Fruit fly (Drosophila melanogaster) whole organism, embryonic: Measurements from ENCODE around the gene Iru.

Experiments used
- Abd-B ChIP-seq: fragments of 200-800 bp; sonication (Bioruptor generic); optimal IDR thresholded peaks from 2 replicates; lab custom pipeline; 2018; ENCODE audit warnings: missing biosample characterization, mild to moderate bottlenecking, missing genetic modification characterization, moderate library complexity
- Aef1 ChIP-seq: fragments of 200-800 bp; sonication (Bioruptor generic); IDR thresholded peaks from 3 replicates; pipeline ENCODE4 v1.3.6; 2022; ENCODE audit warnings: missing biosample characterization, missing genetic modification characterization
- Atf6 ChIP-seq: fragments of 200-800 bp; sonication (Bioruptor generic); IDR thresholded peaks from 2 replicates; pipeline ENCODE4 v1.3.6; 2022; ENCODE audit warnings: missing biosample characterization, missing genetic modification characterization
- CG12071 ChIP-seq: fragments of 200-800 bp; sonication (Bioruptor generic); optimal IDR thresholded peaks from 3 replicates; lab custom pipeline; 2018; ENCODE audit warnings: missing biosample characterization, mild to moderate bottlenecking, missing genetic modification characterization
- CG12236 ChIP-seq: fragments of 200-800 bp; sonication (Bioruptor generic); optimal IDR thresholded peaks from 2 replicates; lab custom pipeline; 2016; ENCODE audit warnings: missing biosample characterization, missing genetic modification characterization
- CG1233 ChIP-seq: fragments of 200-800 bp; sonication (Bioruptor generic); optimal IDR thresholded peaks from 4 replicates; lab custom pipeline; 2018; ENCODE audit warnings: missing biosample characterization, mild to moderate bottlenecking, missing genetic modification characterization
- CG13123 ChIP-seq: fragments of 200-800 bp; sonication (Bioruptor generic); optimal IDR thresholded peaks from 2 replicates; lab custom pipeline; 2016; ENCODE audit warnings: missing biosample characterization, missing genetic modification characterization
- CG16813 ChIP-seq: fragments of 200-800 bp; sonication (Bioruptor generic); IDR thresholded peaks from 3 replicates; pipeline ENCODE4 v1.3.6; 2022; ENCODE audit warnings: missing biosample characterization, missing genetic modification characterization; ENCODE audit not compliant: partially characterized antibody
- CG1792 ChIP-seq: fragments of 200-800 bp; sonication (Bioruptor generic); optimal IDR thresholded peaks from 2 replicates; lab custom pipeline; 2016; ENCODE audit warnings: missing biosample characterization, missing genetic modification characterization
- CG18764 ChIP-seq: fragments of 200-800 bp; sonication (Bioruptor generic); optimal IDR thresholded peaks from 3 replicates; lab custom pipeline; 2016; ENCODE audit warnings: missing biosample characterization, missing genetic modification characterization
- CG2889 ChIP-seq: fragments of 200-800 bp; sonication (Bioruptor generic); IDR thresholded peaks from 3 replicates; pipeline ENCODE4 v1.3.6; 2022; ENCODE audit warnings: missing biosample characterization, missing genetic modification characterization
- CG3726 ChIP-seq: fragments of 200-800 bp; sonication (Bioruptor generic); IDR thresholded peaks from 3 replicates; pipeline ENCODE4, ENCODE4 v1.3.6; 2022; ENCODE audit warnings: missing biosample characterization, missing genetic modification characterization
- CG42726 ChIP-seq: fragments of 200-800 bp; sonication (Bioruptor generic); IDR thresholded peaks from 2 replicates; pipeline ENCODE4 v1.3.6; 2022; ENCODE audit warnings: missing biosample characterization, missing genetic modification characterization; ENCODE audit not compliant: partially characterized antibody
- CG6272 ChIP-seq: fragments of 200-800 bp; sonication (Bioruptor generic); IDR thresholded peaks from 2 replicates; pipeline ENCODE4 v1.3.6; 2022; ENCODE audit warnings: missing biosample characterization, missing genetic modification characterization
- CG6813 ChIP-seq: fragments of 200-800 bp; sonication (Bioruptor generic); optimal IDR thresholded peaks from 2 replicates; lab custom pipeline; 2017; ENCODE audit warnings: missing biosample characterization, missing genetic modification characterization, mild to moderate bottlenecking, moderate library complexity, missing genetic modification reagents
- CG8359 ChIP-seq: fragments of 200-800 bp; sonication (Bioruptor generic); optimal IDR thresholded peaks from 2 replicates; lab custom pipeline; 2017; ENCODE audit warnings: missing biosample characterization, mild to moderate bottlenecking, missing genetic modification characterization, borderline replicate concordance
- Dad ChIP-seq: fragments of 200-800 bp; sonication (Bioruptor generic); optimal IDR thresholded peaks from 3 replicates; lab custom pipeline; 2016; ENCODE audit warnings: missing biosample characterization, missing genetic modification characterization
- Dref ChIP-seq: fragments of 200-800 bp; sonication (Bioruptor generic); IDR thresholded peaks from 2 replicates; pipeline ENCODE4 v1.3.6; 2022; ENCODE audit warnings: missing biosample characterization, missing genetic modification characterization
- Hmx ChIP-seq: fragments of 200-800 bp; sonication (Bioruptor generic); optimal IDR thresholded peaks from 2 replicates; lab custom pipeline; 2016; ENCODE audit warnings: missing biosample characterization, missing genetic modification characterization
- Hr51 ChIP-seq, 2 experiments: fragments of 200-800 bp; sonication (Bioruptor generic); optimal IDR thresholded peaks; 2 replicates in 1 of 2; 3 replicates in 1 of 2; lab custom pipeline; 2016 to 2018; ENCODE audit warnings: missing biosample characterization in 2 of 2, missing genetic modification characterization in 2 of 2, mild to moderate bottlenecking in 1 of 2, moderate library complexity in 1 of 2
- Max ChIP-seq: fragments of 200-800 bp; sonication (Bioruptor generic); optimal IDR thresholded peaks from 2 replicates; lab custom pipeline; 2016; ENCODE audit warnings: missing biosample characterization, mild to moderate bottlenecking, missing genetic modification characterization
- Med ChIP-seq: fragments of 200-800 bp; sonication (Bioruptor generic); peaks from one replicate; lab custom pipeline; 2016; ENCODE audit warnings: missing biosample characterization, missing genetic modification characterization, mild to moderate bottlenecking, inconsistent platforms, moderate library complexity
- Myb ChIP-seq: fragments of 200-800 bp; sonication (Bioruptor generic); optimal IDR thresholded peaks from 2 replicates; lab custom pipeline; 2016; ENCODE audit warnings: missing biosample characterization, missing genetic modification characterization
- Ssrp ChIP-seq: fragments of 200-800 bp; sonication (Bioruptor generic); optimal IDR thresholded peaks from 2 replicates; lab custom pipeline; 2018; ENCODE audit warnings: missing biosample characterization, mild to moderate bottlenecking, missing genetic modification characterization, moderate library complexity
- Stat92E ChIP-seq, 3 experiments: fragments of >200 bp in 2 of 3; fragments of 200-800 bp in 1 of 3; sonication (Bioruptor generic) in 1 of 3; optimal IDR thresholded peaks; 2 replicates each; lab custom pipeline; 2017 to 2019; ENCODE audit warnings: missing biosample characterization in 3 of 3, missing genetic modification characterization in 3 of 3, mild to moderate bottlenecking in 1 of 3, moderate library complexity in 1 of 3
- YL-1 ChIP-seq: fragments of 200-800 bp; sonication (Bioruptor generic); optimal IDR thresholded peaks from 3 replicates; lab custom pipeline; 2017; ENCODE audit warnings: missing biosample characterization, mild to moderate bottlenecking, missing genetic modification characterization
- ato ChIP-seq: fragments of 200-800 bp; sonication (Bioruptor generic); IDR thresholded peaks from 2 replicates; pipeline ENCODE4 v1.3.6; 2022; ENCODE audit warnings: missing biosample characterization, missing genetic modification characterization; ENCODE audit not compliant: partially characterized antibody
- crol ChIP-seq: fragments of 200-800 bp; sonication (Bioruptor generic); IDR thresholded peaks from 2 replicates; pipeline ENCODE4 v1.3.6; 2022; ENCODE audit warnings: missing biosample characterization, missing genetic modification characterization
- dpn ChIP-seq, 2 experiments: fragments of 200-800 bp; sonication (Bioruptor generic); optimal IDR thresholded peaks; 3 replicates each; lab custom pipeline; 2016; ENCODE audit warnings: missing biosample characterization in 2 of 2, missing genetic modification characterization in 2 of 2
- emc ChIP-seq: fragments of 200-800 bp; sonication (Bioruptor generic); optimal IDR thresholded peaks from 2 replicates; lab custom pipeline; 2016; ENCODE audit warnings: missing biosample characterization, missing genetic modification characterization
- fu2 ChIP-seq: fragments of 200-800 bp; sonication (Bioruptor generic); optimal IDR thresholded peaks from 2 replicates; lab custom pipeline; 2016; ENCODE audit warnings: missing biosample characterization, missing genetic modification characterization
- gcm ChIP-seq: fragments of 200-800 bp; sonication (Bioruptor generic); optimal IDR thresholded peaks from 2 replicates; lab custom pipeline; 2019; ENCODE audit warnings: missing biosample characterization, mild to moderate bottlenecking, missing genetic modification characterization, moderate library complexity
- grau ChIP-seq: fragments of 200-800 bp; optimal IDR thresholded peaks from 3 replicates; lab custom pipeline; 2019; ENCODE audit warnings: missing biosample characterization, mild to moderate bottlenecking, missing genetic modification characterization, moderate library complexity
- hb ChIP-seq: fragments of 200-800 bp; sonication (Bioruptor generic); IDR thresholded peaks from 3 replicates; pipeline ENCODE4 v1.3.6; 2022; ENCODE audit warnings: missing biosample characterization, missing genetic modification characterization; ENCODE audit not compliant: partially characterized antibody
- her ChIP-seq: fragments of 200-800 bp; sonication (Bioruptor generic); optimal IDR thresholded peaks from 2 replicates; lab custom pipeline; 2016; ENCODE audit warnings: missing biosample characterization, missing genetic modification characterization
- knrl ChIP-seq: fragments of 200-800 bp; sonication (Bioruptor generic); IDR thresholded peaks from 3 replicates; pipeline ENCODE4 v1.3.6; 2022; ENCODE audit warnings: missing biosample characterization, missing genetic modification characterization; ENCODE audit not compliant: partially characterized antibody
- lilli ChIP-seq: fragments of 200-800 bp; sonication (Bioruptor generic); optimal IDR thresholded peaks from 3 replicates; lab custom pipeline; 2016; ENCODE audit warnings: missing biosample characterization, missing genetic modification characterization
- lov ChIP-seq, 2 experiments: fragments of 200-800 bp in 1 of 2; fragments of >200 bp in 1 of 2; sonication (Bioruptor generic) in 1 of 2; IDR thresholded peaks in 1 of 2; optimal IDR thresholded peaks in 1 of 2; 2 replicates in 1 of 2; 3 replicates in 1 of 2; pipeline versions ENCODE4 v1.3.6 to Lab custom; 2017 to 2022; ENCODE audit warnings: missing biosample characterization in 1 of 2, missing genetic modification characterization in 1 of 2
- maf-S ChIP-seq: fragments of 200-800 bp; sonication (Bioruptor generic); optimal IDR thresholded peaks from 2 replicates; lab custom pipeline; 2016; ENCODE audit warnings: missing biosample characterization, missing genetic modification characterization
- mld ChIP-seq: fragments of 200-800 bp; sonication (Bioruptor generic); IDR thresholded peaks from 3 replicates; pipeline ENCODE4 v1.3.6; 2022; ENCODE audit warnings: missing biosample characterization, missing genetic modification characterization; ENCODE audit not compliant: partially characterized antibody
- nau ChIP-seq: fragments of 200-800 bp; sonication (Bioruptor generic); optimal IDR thresholded peaks from 3 replicates; lab custom pipeline; 2017; ENCODE audit warnings: missing biosample characterization, mild to moderate bottlenecking, missing genetic modification characterization, missing genetic modification reagents
- pnt ChIP-seq: fragments of 200-800 bp; sonication (Bioruptor generic); optimal IDR thresholded peaks from 3 replicates; lab custom pipeline; 2016; ENCODE audit warnings: missing biosample characterization, missing genetic modification characterization
- tgo ChIP-seq: fragments of 200-800 bp; sonication (Bioruptor generic); IDR thresholded peaks from 3 replicates; pipeline ENCODE4 v1.3.6; 2022; ENCODE audit warnings: missing biosample characterization, missing genetic modification characterization
- tll ChIP-seq, 2 experiments: fragments of 200-800 bp in 1 of 2; fragments of >200 bp in 1 of 2; sonication (Bioruptor generic) in 1 of 2; optimal IDR thresholded peaks; 2 replicates each; lab custom pipeline; 2017 to 2019; ENCODE audit warnings: missing biosample characterization in 2 of 2, missing genetic modification characterization in 2 of 2, mild to moderate bottlenecking in 1 of 2, moderate library complexity in 1 of 2
- twi ChIP-seq: fragments of 200-800 bp; optimal IDR thresholded peaks from 2 replicates; lab custom pipeline; 2019; ENCODE audit warnings: missing biosample characterization, mild to moderate bottlenecking, missing genetic modification characterization, moderate library complexity

Iru gene

dm6 chr3R:8992928-8993579 lies 13.2 kb upstream of the Iru start, which contains the start of gene CG11975 (continued):
- TF ChIP-seq Hr51 (GFP tag; optimal IDR thresholded peaks at IDR 0.05; lab: Kevin White, UChicago): peak in 1 of 2 experiments; percentile 86
- TF ChIP-seq Atf6: peak; percentile 64
- TF ChIP-seq her: peak; percentile 82
- peak; percentile 64 for TF ChIP-seq CG16813
- peak; percentile 48 for TF ChIP-seq CG1233 (GFP tag; lab: Kevin White, UChicago)
- TF ChIP-seq crol (GFP tag; lab: Robert Waterston, UW): no peak
- TF ChIP-seq lilli: peak; percentile 90
- TF ChIP-seq mld (GFP tag; lab: Robert Waterston, UW): no peak
- no peak for TF ChIP-seq Abd-B (GFP tag; lab: Kevin White, UChicago)
- TF ChIP-seq lov (optimal IDR thresholded peaks at IDR 0.05; lab: Kevin White, UChicago): no peak
- TF ChIP-seq lov (GFP tag; IDR thresholded peaks at IDR 0.05; lab: Robert Waterston, UW): no peak
- TF ChIP-seq Dad (GFP tag; lab: Kevin White, UChicago): peak; percentile 70
- TF ChIP-seq maf-S (GFP tag; lab: Kevin White, UChicago): peak; percentile 85
- TF ChIP-seq CG3726 (GFP tag; lab: Robert Waterston, UW): no peak
- TF ChIP-seq Max (GFP tag; lab: Kevin White, UChicago): peak; percentile 79
- no peak for TF ChIP-seq CG42726 (GFP tag; lab: Robert Waterston, UW)
- TF ChIP-seq YL-1 (GFP tag; lab: Kevin White, UChicago): peak; percentile 77

- TF ChIP-seq Aef1 (GFP tag; lab: Robert Waterston, UW) (no peak), CG6272 (GFP tag; lab: Robert Waterston, UW) (no peak), CG6813 (no peak), grau (tag; lab: Kevin White, UChicago) (no peak), Stat92E (GFP tag; optimal IDR thresholded peaks at IDR 0.05; lab: Kevin White, UChicago) (no peak), nau (GFP tag; lab: Kevin White, UChicago) (no peak), Ssrp (tag; lab: Kevin White, UChicago) (no peak), Med (no peak)
These were observed 8.9 kb upstream of the Iru start, which contains the start of gene CG11977 for dm6 chr3R:8997397-8997796. Gene CG11977 (plus strand): TSS chr3R:8997697.

DNA sequence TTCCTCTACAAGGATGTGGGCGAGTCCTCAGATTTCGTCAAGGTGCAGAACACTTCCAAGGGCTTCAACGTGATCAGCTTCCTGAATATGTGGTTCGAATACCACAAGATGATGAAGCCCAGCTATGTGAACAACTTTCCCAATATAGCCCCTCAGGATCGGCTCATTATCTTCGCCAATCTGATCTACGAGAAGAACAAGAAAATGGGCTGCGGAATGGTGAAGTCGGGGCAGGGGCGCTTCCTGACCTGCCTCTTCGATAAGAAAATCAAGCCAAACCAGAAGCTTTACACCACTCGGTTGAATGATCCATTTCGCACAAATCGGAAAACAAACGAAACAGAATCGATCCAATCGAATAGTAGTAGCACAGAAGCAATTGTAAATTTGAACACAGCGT lies 8.0 kb upstream of the Iru start:
- TF ChIP-seq pnt (GFP tag; lab: Kevin White, UChicago) (no peak), Hmx (GFP tag; lab: Kevin White, UChicago) (no peak), tgo (GFP tag; lab: Robert Waterston, UW) (0 out of 3 replicates have a peak, but pooled peaks have one; percentile 17), CG12236 (no peak), dpn (GFP tag; optimal IDR thresholded peaks at IDR 0.05; lab: Kevin White, UChicago) (no peak), twi (no peak), Dref (no peak), CG2889 (GFP tag; lab: Robert Waterston, UW) (no peak)

DNA sequence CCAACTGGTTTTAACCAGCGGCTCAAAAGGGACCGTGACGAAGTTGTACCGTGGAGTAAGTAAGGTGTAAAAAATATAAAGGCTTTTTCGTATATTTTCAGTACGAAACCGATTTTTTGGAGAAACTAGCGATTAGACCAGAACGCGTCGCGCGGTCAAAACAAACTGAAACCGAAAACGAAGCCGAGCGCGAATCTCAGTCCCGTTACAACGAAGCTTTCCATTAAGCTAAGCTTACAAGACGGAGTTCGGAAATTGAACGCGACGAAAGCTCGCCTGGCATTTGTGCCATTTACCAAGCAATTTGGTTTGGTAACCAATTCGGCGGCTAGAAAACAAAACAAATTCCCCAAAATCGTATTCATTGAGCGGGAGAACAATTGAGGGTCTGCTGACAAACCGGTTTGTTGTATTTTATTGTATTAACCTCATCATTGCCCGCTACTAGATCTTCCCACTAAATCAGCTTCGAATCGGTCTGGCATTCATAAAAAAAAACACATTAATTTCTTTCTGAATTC lies 4.5 kb upstream of the Iru start:
- no peak for TF ChIP-seq gcm
- no peak for TF ChIP-seq tll (GFP tag; optimal IDR thresholded peaks at IDR 0.05; lab: Kevin White, UChicago)
- no peak for TF ChIP-seq emc (GFP tag; lab: Kevin White, UChicago)
- no peak for TF ChIP-seq CG1792
- TF ChIP-seq Myb (GFP tag; lab: Kevin White, UChicago): no peak
- TF ChIP-seq fu2 (GFP tag; lab: Kevin White, UChicago): no peak
- no peak for TF ChIP-seq CG18764 (GFP tag; lab: Kevin White, UChicago)
- TF ChIP-seq ato: no peak
- no peak for TF ChIP-seq knrl
- TF ChIP-seq CG8359 (GFP tag; lab: Kevin White, UChicago): no peak
- no peak for TF ChIP-seq hb (GFP tag; lab: Robert Waterston, UW)
- TF ChIP-seq CG13123 (GFP tag; lab: Kevin White, UChicago): no peak
- TF ChIP-seq CG12071 (GFP tag; lab: Kevin White, UChicago): no peak
